Worm (Caenorhabditis elegans) whole organism, midembryonic: Measurements from ENCODE around the gene mcp-1.

Source experiments
- cog-1 ChIP-seq: sonication (generic microtip); optimal IDR thresholded peaks from 2 replicates; lab custom pipeline; 2016; ENCODE audit warnings: missing genetic modification characterization, missing compliant biosample characterization
- flt-1 ChIP-seq: fragments of 200-800 bp; sonication (Bioruptor generic); IDR thresholded peaks from 2 replicates; pipeline ENCODE4 v1.3.6; 2022; ENCODE audit warnings: missing genetic modification characterization, missing compliant biosample characterization
- klf-2 ChIP-seq: fragments of 200-800 bp; sonication (Bioruptor generic); conservative IDR thresholded peaks from 2 replicates; pipeline ENCODE4 v1.3.6; 2022; ENCODE audit warnings: missing genetic modification reagents, missing genetic modification characterization, missing compliant biosample characterization
- med-1 ChIP-seq: sonication (generic microtip); optimal IDR thresholded peaks from 2 replicates; lab custom pipeline; 2017; ENCODE audit warnings: missing genetic modification characterization, mild to moderate bottlenecking, missing compliant biosample characterization, antibody characterized with exemption, missing genetic modification reagents; ENCODE audit not compliant: insufficient read depth
- ztf-23 ChIP-seq: fragments of 200-800 bp; sonication (Bioruptor generic); IDR thresholded peaks from 2 replicates; pipeline ENCODE4 v1.3.6; 2022; ENCODE audit warnings: missing genetic modification reagents, missing genetic modification characterization, missing compliant biosample characterization
- ztf-29 ChIP-seq: fragments of 200-800 bp; sonication (Bioruptor generic); IDR thresholded peaks from 2 replicates; pipeline ENCODE4 v1.3.6; 2022; ENCODE audit warnings: missing genetic modification reagents, missing genetic modification characterization, missing compliant biosample characterization

- TF ChIP-seq flt-1 (no peak), klf-2 (no peak), ztf-29 (GFP tag; lab: Robert Waterston, UW) (no peak), ztf-23 (GFP tag; lab: Robert Waterston, UW) (no peak), cog-1 (no peak), med-1 (GFP tag; lab: Kevin White, UChicago) (no peak)
Measured at ce11 chrV:5953086-5953485, 8.5 kb upstream of the mcp-1 start.
